Fruit fly (Drosophila melanogaster): ENCODE measurements around the gene CG11630.

The CG11630 gene

dm6 chr2L:21789456-21790065 is 5.7 kb upstream of the CG11630 start (continued):
- TF ChIP-seq CG5180 (GFP tag; optimal IDR thresholded peaks at IDR 0.05) (no peak), HmgD (GFP tag; optimal IDR thresholded peaks at IDR 0.05) (no peak), Max (GFP tag; optimal IDR thresholded peaks at IDR 0.05) (no peak), CG10321 (GFP tag; IDR thresholded peaks at IDR 0.05) (peak; percentile 66), BEAF-32 (GFP tag; optimal IDR thresholded peaks at IDR 0.05) (no peak), CG17359 (tag; optimal IDR thresholded peaks at IDR 0.05) (peak; percentile 16), CG10979 (tag; optimal IDR thresholded peaks at IDR 0.05) (peak; percentile 41), gem (tag; optimal IDR thresholded peaks at IDR 0.05) (peak; percentile 60), kni (GFP tag; optimal IDR thresholded peaks at IDR 0.05) (peak; percentile 38), CG11504 (tag; optimal IDR thresholded peaks at IDR 0.05) (peak; percentile 41), CG10959 (GFP tag; IDR thresholded peaks at IDR 0.05) (no peak), CG2120 (GFP tag; optimal IDR thresholded peaks at IDR 0.05) (peak; percentile 38), p53 (GFP tag; optimal IDR thresholded peaks at IDR 0.05) (no peak), row (GFP tag; IDR thresholded peaks at IDR 0.05) (peak; percentile 46; the same call in 2 of the 3 replicates), CoRest (tag; optimal IDR thresholded peaks at IDR 0.05) (peak; percentile 24), chm (GFP tag; IDR thresholded peaks at IDR 0.05) (0 out of 2 replicates have a peak, but pooled peaks have one; percentile 30), grau (tag; optimal IDR thresholded peaks at IDR 0.05) (peak; percentile 5), CG7839 (tag; optimal IDR thresholded peaks at IDR 0.05) (peak; percentile 48), lab (GFP tag; optimal IDR thresholded peaks at IDR 0.05) (peak; percentile 23), ab (GFP tag; optimal IDR thresholded peaks at IDR 0.05) (no peak), CG30403 (GFP tag; optimal IDR thresholded peaks at IDR 0.05) (peak; percentile 2), klu (GFP tag; IDR thresholded peaks at IDR 0.05) (no peak), br (optimal IDR thresholded peaks at IDR 0.05) (no peak), CrebB (tag; optimal IDR thresholded peaks at IDR 0.05) (no peak), disco-r (GFP tag; optimal IDR thresholded peaks at IDR 0.05) (no peak), B-H2 (GFP tag; optimal IDR thresholded peaks at IDR 0.05) (no peak), CG34224 (GFP tag; IDR thresholded peaks at IDR 0.05; ENCODE audit: partially characterized antibody) (no peak), CG13894 (tag; optimal IDR thresholded peaks at IDR 0.05) (peak; percentile 69), hth (optimal IDR thresholded peaks at IDR 0.05) (peak; percentile 94), HLH3B (GFP tag; IDR thresholded peaks at IDR 0.05) (no peak), CG6813 (GFP tag; optimal IDR thresholded peaks at IDR 0.05) (no peak), CG12391 (tag; optimal IDR thresholded peaks at IDR 0.05) (no peak), Kr (GFP tag; optimal IDR thresholded peaks at IDR 0.05) (peak; percentile 7), Chrac-16 (GFP tag; optimal IDR thresholded peaks at IDR 0.05) (no peak), Ravus (GFP tag; IDR thresholded peaks at IDR 0.05) (no peak), D19A (tag; optimal IDR thresholded peaks at IDR 0.05) (peak; percentile 93), CG4282 (GFP tag; optimal IDR thresholded peaks at IDR 0.05) (no peak), CG12071 (GFP tag; optimal IDR thresholded peaks at IDR 0.05) (peak; percentile 2), Doc2 (GFP tag; IDR thresholded peaks at IDR 0.05) (no peak), Doc3 (GFP tag; IDR thresholded peaks at IDR 0.05; ENCODE audit: partially characterized antibody) (no peak), peb (GFP tag; IDR thresholded peaks at IDR 0.05) (no peak), zen (tag; optimal IDR thresholded peaks at IDR 0.05) (no peak), chinmo (GFP tag; IDR thresholded peaks at IDR 0.05; ENCODE audit: partially characterized antibody) (0 out of 4 replicates have a peak, but pooled peaks have one; percentile 35), CG31441 (GFP tag; IDR thresholded peaks at IDR 0.05) (peak; percentile 32; the same call in 1 of the 2 replicates), pros (GFP tag; optimal IDR thresholded peaks at IDR 0.05) (peak; percentile 50), CG9727 (GFP tag; optimal IDR thresholded peaks at IDR 0.05) (peak; percentile 44), caup (GFP tag; optimal IDR thresholded peaks at IDR 0.05; ENCODE audit: severe bottlenecking) (no peak), org-1 (GFP tag; optimal IDR thresholded peaks at IDR 0.05) (no peak), D (optimal IDR thresholded peaks at IDR 0.05) (no peak), D (GFP tag; optimal IDR thresholded peaks at IDR 0.05) (peak; percentile 2)

Measured in whole organism, embryonic.